Worm (Caenorhabditis elegans): ENCODE results near the gene usp-33.

usp-33 gene

DNA sequence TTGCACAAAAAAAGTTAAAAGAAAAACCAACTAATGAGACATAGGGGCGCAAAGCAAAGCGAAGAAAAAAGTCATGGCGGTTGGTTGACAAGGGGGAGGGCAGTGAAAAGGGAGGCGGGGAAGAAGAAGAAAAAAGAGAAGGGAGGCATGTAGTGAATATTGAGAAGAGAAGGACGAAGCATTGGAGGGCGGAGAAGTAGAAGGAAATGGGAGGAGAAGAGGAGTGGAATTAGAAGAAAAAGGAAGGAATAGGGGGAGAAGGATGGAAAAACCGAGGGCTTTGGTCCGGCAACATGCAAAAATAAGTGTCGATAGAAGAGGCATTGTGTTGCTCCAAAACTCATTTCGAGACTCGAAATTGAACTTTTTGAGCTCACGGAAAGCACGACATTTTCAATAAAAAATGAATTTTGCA is 39.6 kb downstream of the usp-33 start:
- TF ChIP-seq F13C5.2 (tag; optimal IDR thresholded peaks at IDR 0.05) (peak; percentile 19), aly-1 (tag; optimal IDR thresholded peaks at IDR 0.05) (no peak), hmg-4 (GFP tag; optimal IDR thresholded peaks at IDR 0.05) (no peak), ama-1 (optimal IDR thresholded peaks at IDR 0.05) (no peak), ceh-13 (GFP tag; optimal IDR thresholded peaks at IDR 0.05) (no peak), tbx-37 (GFP tag; conservative IDR thresholded peaks at IDR 0.05) (no peak), sea-1 (GFP tag; conservative IDR thresholded peaks at IDR 0.05) (no peak), scrt-1 (GFP tag; IDR thresholded peaks at IDR 0.05) (no peak), hmbx-1 (tag; optimal IDR thresholded peaks at IDR 0.05) (no peak)

- TF ChIP-seq F13C5.2 (tag; optimal IDR thresholded peaks at IDR 0.05) = no peak
- no peak for TF ChIP-seq hmbx-1 (tag; optimal IDR thresholded peaks at IDR 0.05)
- no peak for TF ChIP-seq B0310.2 (tag; optimal IDR thresholded peaks at IDR 0.05)
- TF ChIP-seq ceh-36 (tag; optimal IDR thresholded peaks at IDR 0.05) = no peak
- no peak for TF ChIP-seq hmg-4 (GFP tag; optimal IDR thresholded peaks at IDR 0.05)
- no peak for TF ChIP-seq pes-1 (GFP tag; IDR thresholded peaks at IDR 0.05)
- TF ChIP-seq scrt-1 (GFP tag; IDR thresholded peaks at IDR 0.05) = no peak
- TF ChIP-seq aly-1 (tag; optimal IDR thresholded peaks at IDR 0.05) = no peak
- no peak for TF ChIP-seq ets-7 (tag; optimal IDR thresholded peaks at IDR 0.05)
- no peak for TF ChIP-seq ceh-13 (GFP tag; optimal IDR thresholded peaks at IDR 0.05)
- no peak for TF ChIP-seq tbx-37 (GFP tag; conservative IDR thresholded peaks at IDR 0.05)
- no peak for TF ChIP-seq sea-1 (GFP tag; conservative IDR thresholded peaks at IDR 0.05)
- TF ChIP-seq flt-1 (GFP tag; IDR thresholded peaks at IDR 0.05) = no peak
- no peak for TF ChIP-seq tbx-11 (GFP tag; IDR thresholded peaks at IDR 0.05)
- TF ChIP-seq tra-4 (tag; optimal IDR thresholded peaks at IDR 0.05) = no peak
Observed at ce11 chrX:15633964-15634363, 42.8 kb downstream of the usp-33 start.

DNA sequence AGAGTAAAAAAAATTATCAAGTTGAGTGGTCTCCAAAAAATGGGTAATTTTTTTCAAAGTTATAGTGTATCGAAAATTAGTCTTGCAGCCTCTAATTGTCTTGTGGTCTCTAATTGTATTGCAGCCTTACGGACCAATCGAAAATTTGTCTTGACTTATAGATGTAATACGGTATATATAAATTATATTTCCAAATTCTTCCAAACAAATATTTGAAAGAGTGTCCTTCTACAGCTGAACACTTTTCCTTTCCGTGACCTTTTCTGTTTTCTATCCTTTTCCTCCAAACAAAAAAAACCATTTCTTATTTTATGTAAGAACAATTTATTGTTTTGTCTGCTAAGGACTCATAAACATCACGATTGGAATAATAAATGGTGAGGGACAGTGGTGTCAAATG is 49.4 kb downstream of the usp-33 start, which contains the start of gene K09E9.7:
TSS of gene K09E9.7 (plus strand) at position 301 of the 400 bp plus-strand sequence.
- TF ChIP-seq hmbx-1 (tag; optimal IDR thresholded peaks at IDR 0.05) = no peak
- TF ChIP-seq tbx-37 (GFP tag; conservative IDR thresholded peaks at IDR 0.05) = no peak
- TF ChIP-seq F13C5.2 (tag; optimal IDR thresholded peaks at IDR 0.05) = no peak
- no peak for TF ChIP-seq flt-1 (GFP tag; IDR thresholded peaks at IDR 0.05)
- no peak for TF ChIP-seq aly-1 (tag; optimal IDR thresholded peaks at IDR 0.05)
- TF ChIP-seq tra-4 (tag; optimal IDR thresholded peaks at IDR 0.05) = no peak
- TF ChIP-seq ceh-36 (tag; optimal IDR thresholded peaks at IDR 0.05) = no peak
- TF ChIP-seq pes-1 (GFP tag; IDR thresholded peaks at IDR 0.05) = no peak
- no peak for TF ChIP-seq B0310.2 (tag; optimal IDR thresholded peaks at IDR 0.05)
- TF ChIP-seq sea-1 (GFP tag; conservative IDR thresholded peaks at IDR 0.05) = no peak
- TF ChIP-seq ceh-13 (GFP tag; optimal IDR thresholded peaks at IDR 0.05) = no peak
- no peak for TF ChIP-seq tbx-11 (GFP tag; IDR thresholded peaks at IDR 0.05)
- TF ChIP-seq hnd-1 (tag; optimal IDR thresholded peaks at IDR 0.05) = no peak
- TF ChIP-seq ets-7 (tag; optimal IDR thresholded peaks at IDR 0.05) = no peak
- no peak for TF ChIP-seq scrt-1 (GFP tag; IDR thresholded peaks at IDR 0.05)
- no peak for TF ChIP-seq ama-1 (optimal IDR thresholded peaks at IDR 0.05)
- no peak for TF ChIP-seq hmg-4 (GFP tag; optimal IDR thresholded peaks at IDR 0.05)

- TF ChIP-seq F13C5.2 (tag; optimal IDR thresholded peaks at IDR 0.05) = no peak
- no peak for TF ChIP-seq pes-1 (GFP tag; IDR thresholded peaks at IDR 0.05)
- TF ChIP-seq sea-1 (GFP tag; conservative IDR thresholded peaks at IDR 0.05) = no peak
- no peak for TF ChIP-seq hnd-1 (tag; optimal IDR thresholded peaks at IDR 0.05)
Observed at ce11 chrX:15641380-15641779, 50.2 kb downstream of the usp-33 start.

DNA sequence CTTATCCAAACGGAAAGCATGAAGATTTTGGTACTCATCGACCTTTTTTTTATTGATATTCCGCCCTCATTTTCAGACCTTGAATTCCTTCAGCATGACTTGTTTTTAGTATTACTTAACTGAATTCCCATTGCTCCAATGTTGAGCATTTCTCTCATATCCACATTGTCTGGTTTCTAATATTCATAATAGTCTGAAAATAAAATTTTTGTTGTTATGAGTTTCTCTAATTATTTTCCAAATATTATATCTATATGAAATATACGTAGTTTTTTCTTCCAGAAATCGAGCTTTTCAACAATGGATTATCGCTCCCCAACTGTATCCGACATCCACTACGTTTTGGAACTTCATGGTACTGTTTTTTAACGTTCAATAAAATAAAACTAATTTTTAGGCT is 51.5 kb downstream of the usp-33 start, which contains the start of gene H08J19.1:
TSS of gene H08J19.1 (plus strand) at position 301 of the 400 bp plus-strand sequence.
- TF ChIP-seq ceh-36 (tag; optimal IDR thresholded peaks at IDR 0.05) (no peak), tra-4 (tag; optimal IDR thresholded peaks at IDR 0.05) (no peak), F13C5.2 (tag; optimal IDR thresholded peaks at IDR 0.05) (no peak), scrt-1 (GFP tag; IDR thresholded peaks at IDR 0.05) (no peak), tbx-37 (GFP tag; conservative IDR thresholded peaks at IDR 0.05) (no peak), ama-1 (optimal IDR thresholded peaks at IDR 0.05) (no peak), hnd-1 (tag; optimal IDR thresholded peaks at IDR 0.05) (no peak), hmg-4 (GFP tag; optimal IDR thresholded peaks at IDR 0.05) (no peak), tbx-11 (GFP tag; IDR thresholded peaks at IDR 0.05) (no peak), ets-7 (tag; optimal IDR thresholded peaks at IDR 0.05) (no peak), B0310.2 (tag; optimal IDR thresholded peaks at IDR 0.05) (no peak), ceh-13 (GFP tag; optimal IDR thresholded peaks at IDR 0.05) (no peak), aly-1 (tag; optimal IDR thresholded peaks at IDR 0.05) (no peak), flt-1 (GFP tag; IDR thresholded peaks at IDR 0.05) (no peak), sea-1 (GFP tag; conservative IDR thresholded peaks at IDR 0.05) (no peak)

Measured in whole organism, early embryonic.